Worm (Caenorhabditis elegans) whole organism, late embryonic: ENCODE measurements around the gene sra-8.

Source experiments
- nhr-11 ChIP-seq: fragments of 150-350 bp; optimal IDR thresholded peaks from 2 replicates; lab custom pipeline; 2014; ENCODE audit warnings: missing biosample characterization, missing genetic modification characterization
- ref-2 ChIP-seq: sonication (generic microtip); optimal IDR thresholded peaks from 2 replicates; lab custom pipeline; 2016; ENCODE audit warnings: missing genetic modification characterization, missing compliant biosample characterization

ce11 chrII:9516836-9517235 is 20.7 kb upstream of the sra-8 start, which contains the start of gene gcy-1:
- TF ChIP-seq nhr-11 (tag; lab: Kevin White, UChicago) (no peak), ref-2 (tag; lab: Kevin White, UChicago) (no peak)
